Worm (Caenorhabditis elegans) whole organism, dauer: Measurements from ENCODE around the gene prmt-4.

Experiments used
- unc-62 ChIP-seq: sonication (generic microtip); optimal IDR thresholded peaks from 2 replicates; lab custom pipeline; 2017; ENCODE audit warnings: missing biosample characterization, missing genetic modification reagents, missing genetic modification characterization

prmt-4 gene

ce11 chrIV:560780-561179 is 42.7 kb downstream of the prmt-4 start:
- TF ChIP-seq unc-62 (GFP tag; lab: Kevin White, UChicago) = no peak

ce11 chrIV:560314-560713 is 43.1 kb downstream of the prmt-4 start:
- TF ChIP-seq unc-62 (GFP tag; lab: Kevin White, UChicago) = no peak

- TF ChIP-seq unc-62 (GFP tag; lab: Kevin White, UChicago) = no peak
Observed at ce11 chrIV:558735-559284, 44.6 kb downstream of the prmt-4 start, which contains the start of gene efn-4. efn-4 (plus strand) TSS chrIV:559234.

ce11 chrIV:554005-554404 is 49.4 kb downstream of the prmt-4 start:
- TF ChIP-seq unc-62 (GFP tag; lab: Kevin White, UChicago) = no peak
